Fruit fly (Drosophila melanogaster) whole organism, embryonic: ENCODE data around the gene CG32246.

ENCODE experiments used
- Abd-B ChIP-seq: fragments of 200-800 bp; sonication (Bioruptor generic); optimal IDR thresholded peaks from 2 replicates; lab custom pipeline; 2018; ENCODE audit warnings: missing biosample characterization, mild to moderate bottlenecking, missing genetic modification characterization, moderate library complexity
- Aef1 ChIP-seq: fragments of 200-800 bp; sonication (Bioruptor generic); IDR thresholded peaks from 3 replicates; pipeline ENCODE4 v1.3.6; 2022; ENCODE audit warnings: missing biosample characterization, missing genetic modification characterization
- Atf-2 ChIP-seq: fragments of 200-800 bp; sonication (Bioruptor generic); optimal IDR thresholded peaks from 2 replicates; lab custom pipeline; 2016; ENCODE audit warnings: missing biosample characterization, missing genetic modification characterization
- CG10147 ChIP-seq: fragments of 200-800 bp; sonication (Bioruptor generic); optimal IDR thresholded peaks from 2 replicates; lab custom pipeline; 2019; ENCODE audit warnings: missing biosample characterization, mild to moderate bottlenecking, missing genetic modification characterization, moderate library complexity
- CG1024 ChIP-seq: fragments of 200-800 bp; sonication (Bioruptor generic); IDR thresholded peaks from 2 replicates; pipeline ENCODE4 v1.3.6; 2022; ENCODE audit warnings: missing biosample characterization, missing genetic modification characterization
- CG10654 ChIP-seq: fragments of 200-800 bp; sonication (Bioruptor generic); optimal IDR thresholded peaks from 2 replicates; lab custom pipeline; 2016; ENCODE audit warnings: missing biosample characterization, missing genetic modification characterization
- CG11247 ChIP-seq: fragments of 200-800 bp; sonication (Bioruptor generic); IDR thresholded peaks from 2 replicates; pipeline ENCODE4 v1.3.6; 2022; ENCODE audit warnings: missing biosample characterization, missing genetic modification characterization
- CG14050 ChIP-seq: fragments of 200-800 bp; sonication (Bioruptor generic); IDR thresholded peaks from 3 replicates; pipeline ENCODE4 v1.3.6; 2022; ENCODE audit warnings: missing biosample characterization, missing genetic modification characterization
- CG16863 ChIP-seq: fragments of 200-800 bp; sonication (Bioruptor generic); optimal IDR thresholded peaks from 3 replicates; lab custom pipeline; 2016; ENCODE audit warnings: missing biosample characterization, missing genetic modification characterization
- CG17568 ChIP-seq: fragments of 200-800 bp; sonication (Bioruptor generic); optimal IDR thresholded peaks from 2 replicates; lab custom pipeline; 2018; ENCODE audit warnings: missing biosample characterization, mild to moderate bottlenecking, missing genetic modification characterization, moderate library complexity
- CG17802 ChIP-seq: fragments of 200-800 bp; sonication (Bioruptor generic); optimal IDR thresholded peaks from 2 replicates; lab custom pipeline; 2018; ENCODE audit warnings: missing biosample characterization, mild to moderate bottlenecking, missing genetic modification characterization, moderate library complexity
- CG18599 ChIP-seq: fragments of 200-800 bp; sonication (Bioruptor generic); optimal IDR thresholded peaks from 3 replicates; lab custom pipeline; 2017; ENCODE audit warnings: missing biosample characterization, missing genetic modification characterization, mild to moderate bottlenecking, moderate library complexity, missing genetic modification reagents
- CG31365 ChIP-seq: fragments of 200-800 bp; sonication (Bioruptor generic); optimal IDR thresholded peaks from 2 replicates; lab custom pipeline; 2018; ENCODE audit warnings: missing biosample characterization, mild to moderate bottlenecking, missing genetic modification characterization
- CG33557 ChIP-seq: fragments of 200-800 bp; sonication (Bioruptor generic); optimal IDR thresholded peaks from 2 replicates; lab custom pipeline; 2019; ENCODE audit warnings: missing biosample characterization, mild to moderate bottlenecking, missing genetic modification characterization, moderate library complexity
- CG34376 ChIP-seq: fragments of 200-800 bp; sonication (Bioruptor generic); optimal IDR thresholded peaks from 2 replicates; lab custom pipeline; 2018; ENCODE audit warnings: missing biosample characterization, mild to moderate bottlenecking, missing genetic modification characterization
- CG34422 ChIP-seq: fragments of 200-800 bp; sonication (Bioruptor generic); IDR thresholded peaks from 3 replicates; pipeline ENCODE4 v1.3.6; 2022; ENCODE audit warnings: missing biosample characterization, missing genetic modification characterization
- CG4707 ChIP-seq: fragments of 200-800 bp; sonication (Bioruptor generic); optimal IDR thresholded peaks from 2 replicates; lab custom pipeline; 2018; ENCODE audit warnings: missing biosample characterization, mild to moderate bottlenecking, missing genetic modification characterization, moderate library complexity
- CG5953 ChIP-seq: fragments of 200-800 bp; sonication (Bioruptor generic); IDR thresholded peaks from 2 replicates; pipeline ENCODE4 v1.3.6; 2022; ENCODE audit warnings: missing biosample characterization, missing genetic modification characterization
- CG6683 ChIP-seq: fragments of 200-800 bp; sonication (Bioruptor generic); optimal IDR thresholded peaks from 2 replicates; lab custom pipeline; 2017; ENCODE audit warnings: missing biosample characterization, mild to moderate bottlenecking, missing genetic modification characterization, missing genetic modification reagents
- CG6689 ChIP-seq: fragments of 200-800 bp; sonication (Bioruptor generic); IDR thresholded peaks from 2 replicates; pipeline ENCODE4 v1.3.6; 2022; ENCODE audit warnings: missing biosample characterization, missing genetic modification characterization
- CG6765 ChIP-seq: fragments of 200-800 bp; sonication (Bioruptor generic); optimal IDR thresholded peaks from 3 replicates; lab custom pipeline; 2017; ENCODE audit warnings: missing biosample characterization, mild to moderate bottlenecking, missing genetic modification characterization
- CG7271 ChIP-seq: fragments of 200-800 bp; sonication (Bioruptor generic); optimal IDR thresholded peaks from 2 replicates; lab custom pipeline; 2018; ENCODE audit warnings: missing biosample characterization, mild to moderate bottlenecking, missing genetic modification characterization, moderate library complexity
- CG7963 ChIP-seq: fragments of 200-800 bp; sonication (Bioruptor generic); IDR thresholded peaks from 3 replicates; pipeline ENCODE4 v1.3.6; 2022; ENCODE audit warnings: missing biosample characterization, missing genetic modification characterization; ENCODE audit not compliant: partially characterized antibody
- CG9932 ChIP-seq: fragments of 200-800 bp; sonication (Bioruptor generic); IDR thresholded peaks from 2 replicates; pipeline ENCODE4 v1.3.6; 2022; ENCODE audit warnings: missing biosample characterization, missing genetic modification characterization
- CHES-1-like ChIP-seq: fragments of 200-800 bp; sonication (Bioruptor generic); optimal IDR thresholded peaks from 2 replicates; lab custom pipeline; 2016; ENCODE audit warnings: missing biosample characterization, missing genetic modification characterization
- D19A ChIP-seq: fragments of 200-800 bp; optimal IDR thresholded peaks from 3 replicates; lab custom pipeline; 2019; ENCODE audit warnings: missing biosample characterization, mild to moderate bottlenecking, missing genetic modification characterization, moderate library complexity
- Dip2 ChIP-seq: fragments of 200-800 bp; sonication (Bioruptor generic); IDR thresholded peaks from 2 replicates; pipeline ENCODE4 v1.3.6; 2022; ENCODE audit warnings: missing biosample characterization, missing genetic modification characterization
- ERR ChIP-seq: fragments of 200-800 bp; sonication (Bioruptor generic); optimal IDR thresholded peaks from 2 replicates; lab custom pipeline; 2016; ENCODE audit warnings: missing biosample characterization, missing genetic modification characterization
- Gsc ChIP-seq: fragments of 200-800 bp; sonication (Bioruptor generic); IDR thresholded peaks from 2 replicates; pipeline ENCODE4 v1.3.6; 2022; ENCODE audit warnings: missing biosample characterization, missing genetic modification characterization
- HLHmδ ChIP-seq: fragments of 200-800 bp; sonication (Bioruptor generic); optimal IDR thresholded peaks from 2 replicates; lab custom pipeline; 2018; ENCODE audit warnings: missing biosample characterization, mild to moderate bottlenecking, missing genetic modification characterization, moderate library complexity
- Hsf ChIP-seq: fragments of 200-800 bp; sonication (Bioruptor generic); optimal IDR thresholded peaks from 3 replicates; lab custom pipeline; 2016; ENCODE audit warnings: missing biosample characterization, missing genetic modification characterization
- Lhr ChIP-seq: fragments of 200-800 bp; sonication (Bioruptor generic); optimal IDR thresholded peaks from 3 replicates; lab custom pipeline; 2017; ENCODE audit warnings: mild to moderate bottlenecking, missing biosample characterization, missing genetic modification reagents, missing genetic modification characterization
- MESR4 ChIP-seq: fragments of 200-800 bp; sonication (Bioruptor generic); optimal IDR thresholded peaks from 2 replicates; lab custom pipeline; 2018; ENCODE audit warnings: missing biosample characterization, mild to moderate bottlenecking, missing genetic modification characterization, moderate library complexity
- Myb ChIP-seq: fragments of 200-800 bp; sonication (Bioruptor generic); optimal IDR thresholded peaks from 2 replicates; lab custom pipeline; 2016; ENCODE audit warnings: missing biosample characterization, missing genetic modification characterization
- Optix ChIP-seq: fragments of 200-800 bp; sonication (Bioruptor generic); IDR thresholded peaks from 3 replicates; pipeline ENCODE4 v1.3.6; 2022; ENCODE audit warnings: missing biosample characterization, missing genetic modification characterization
- Rfx ChIP-seq: fragments of 200-800 bp; sonication (Bioruptor generic); IDR thresholded peaks from 2 replicates; pipeline ENCODE4 v1.3.6; 2022; ENCODE audit warnings: missing biosample characterization, missing genetic modification characterization
- Xrp1 ChIP-seq: fragments of 200-800 bp; sonication (Bioruptor generic); IDR thresholded peaks from 2 replicates; pipeline ENCODE4 v1.3.6; 2022; ENCODE audit warnings: missing biosample characterization, missing genetic modification characterization
- chif ChIP-seq, 2 experiments: fragments of 200-800 bp; sonication (Bioruptor generic); optimal IDR thresholded peaks; 3 replicates each; lab custom pipeline; 2016; ENCODE audit warnings: missing biosample characterization in 2 of 2, missing genetic modification characterization in 2 of 2
- esg ChIP-seq: fragments of 200-800 bp; sonication (Bioruptor generic); conservative IDR thresholded peaks from 2 replicates; pipeline ENCODE4 v1.3.6; 2022; ENCODE audit warnings: missing biosample characterization, missing genetic modification characterization
- gce ChIP-seq: fragments of 200-800 bp; sonication (Bioruptor generic); IDR thresholded peaks from 3 replicates; pipeline ENCODE4 v1.3.6; 2022; ENCODE audit warnings: missing biosample characterization, missing genetic modification characterization
- gsb-n ChIP-seq: fragments of 200-800 bp; sonication (Bioruptor generic); optimal IDR thresholded peaks from 3 replicates; lab custom pipeline; 2018; ENCODE audit warnings: missing biosample characterization, mild to moderate bottlenecking, missing genetic modification characterization
- lov ChIP-seq, 2 experiments: fragments of 200-800 bp in 1 of 2; fragments of >200 bp in 1 of 2; sonication (Bioruptor generic) in 1 of 2; IDR thresholded peaks in 1 of 2; optimal IDR thresholded peaks in 1 of 2; 2 replicates in 1 of 2; 3 replicates in 1 of 2; pipeline versions ENCODE4 v1.3.6 to Lab custom; 2017 to 2022; ENCODE audit warnings: missing biosample characterization in 1 of 2, missing genetic modification characterization in 1 of 2
- nerfin-1 ChIP-seq: fragments of 200-800 bp; sonication (Bioruptor generic); optimal IDR thresholded peaks from 3 replicates; lab custom pipeline; 2019; ENCODE audit warnings: missing biosample characterization, mild to moderate bottlenecking, missing genetic modification characterization, moderate library complexity
- org-1 ChIP-seq: fragments of 200-800 bp; sonication (Bioruptor generic); optimal IDR thresholded peaks from 2 replicates; lab custom pipeline; 2017; ENCODE audit warnings: missing biosample characterization, missing genetic modification characterization
- p53 ChIP-seq: fragments of 200-800 bp; sonication (Bioruptor generic); optimal IDR thresholded peaks from 2 replicates; lab custom pipeline; 2016; ENCODE audit warnings: missing biosample characterization, missing genetic modification characterization
- prd ChIP-seq, 3 experiments: fragments of >200 bp in 2 of 3; fragments of 200-800 bp in 1 of 3; sonication (Bioruptor generic) in 1 of 3; optimal IDR thresholded peaks in 2 of 3; IDR thresholded peaks in 1 of 3; 2 replicates in 2 of 3; 3 replicates in 1 of 3; pipeline versions ENCODE4 v1.3.6 to Lab custom; 2017 to 2022; ENCODE audit warnings: missing biosample characterization in 1 of 3, missing genetic modification characterization in 1 of 3
- slou ChIP-seq: fragments of 200-800 bp; sonication (Bioruptor generic); optimal IDR thresholded peaks from 3 replicates; lab custom pipeline; 2016; ENCODE audit warnings: missing biosample characterization, missing genetic modification characterization
- sug ChIP-seq: fragments of 200-800 bp; optimal IDR thresholded peaks from 2 replicates; lab custom pipeline; 2019; ENCODE audit warnings: missing biosample characterization, mild to moderate bottlenecking, missing genetic modification characterization, moderate library complexity
- tna ChIP-seq: fragments of 200-800 bp; sonication (Bioruptor generic); IDR thresholded peaks from 2 replicates; pipeline ENCODE4 v1.3.6; 2022; ENCODE audit warnings: missing biosample characterization, missing genetic modification characterization; ENCODE audit not compliant: partially characterized antibody
- z ChIP-seq: fragments of 200-800 bp; sonication (Bioruptor generic); IDR thresholded peaks from 3 replicates; pipeline ENCODE4 v1.3.6; 2022; ENCODE audit warnings: missing biosample characterization, missing genetic modification characterization

Gene CG32246

dm6 chr3L:4607653-4608052 is 13.4 kb upstream of the CG32246 start (continued):
- TF ChIP-seq Optix (GFP tag; lab: Robert Waterston, UW) (0 out of 3 replicates have a peak, but pooled peaks have one; percentile 39), CG16863 (no peak), CG1024 (GFP tag; lab: Robert Waterston, UW) (peak; percentile 64), CG10654 (GFP tag; lab: Kevin White, UChicago) (peak; percentile 38), MESR4 (GFP tag; lab: Kevin White, UChicago) (no peak), ERR (no peak), nerfin-1 (tag; lab: Kevin White, UChicago) (no peak), tna (GFP tag; lab: Robert Waterston, UW) (no peak), CG18599 (GFP tag; lab: Kevin White, UChicago) (no peak), Dip2 (GFP tag; lab: Robert Waterston, UW) (no peak), Hsf (GFP tag; lab: Kevin White, UChicago) (peak; percentile 29), CG7963 (no peak), org-1 (GFP tag; lab: Kevin White, UChicago) (no peak), CG6765 (GFP tag; lab: Kevin White, UChicago) (no peak), Aef1 (GFP tag; lab: Robert Waterston, UW) (no peak; the same call in 2 of the 3 replicates), CG31365 (no peak), CG33557 (GFP tag; lab: Kevin White, UChicago) (no peak), CG4707 (GFP tag; lab: Kevin White, UChicago) (no peak), Gsc (GFP tag; lab: Robert Waterston, UW) (peak; percentile 50; the same call in 1 of the 2 replicates), CG6689 (GFP tag; lab: Robert Waterston, UW) (peak; percentile 86), HLHmδ (GFP tag; lab: Kevin White, UChicago) (no peak), Myb (no peak), prd (optimal IDR thresholded peaks at IDR 0.05; lab: Kevin White, UChicago) (no peak), prd (GFP tag; IDR thresholded peaks at IDR 0.05; lab: Robert Waterston, UW) (peak; percentile 87; the same call in 2 of the 3 replicates), Lhr (GFP tag; lab: Kevin White, UChicago) (no peak), CG11247 (GFP tag; lab: Robert Waterston, UW) (peak; percentile 62), D19A (tag; lab: Kevin White, UChicago) (peak; percentile 62), lov (optimal IDR thresholded peaks at IDR 0.05; lab: Kevin White, UChicago) (no peak), lov (GFP tag; IDR thresholded peaks at IDR 0.05; lab: Robert Waterston, UW) (0 out of 3 replicates have a peak, but pooled peaks have one; percentile 57), gce (0 out of 3 replicates have a peak, but pooled peaks have one; percentile 45), z (GFP tag; lab: Robert Waterston, UW) (no peak), CG14050 (no peak), CG6683 (GFP tag; lab: Kevin White, UChicago) (no peak), CG34376 (GFP tag; lab: Kevin White, UChicago) (no peak), Rfx (GFP tag; lab: Robert Waterston, UW) (no peak), CG34422 (peak; percentile 69; the same call in 2 of the 3 replicates), gsb-n (tag; lab: Kevin White, UChicago) (peak; percentile 38), Atf-2 (GFP tag; lab: Kevin White, UChicago) (no peak), CG7271 (no peak), sug (no peak), CG5953 (GFP tag; lab: Robert Waterston, UW) (no peak), CG10147 (no peak), Abd-B (GFP tag; lab: Kevin White, UChicago) (peak; percentile 38), CG9932 (GFP tag; lab: Robert Waterston, UW) (no peak), CHES-1-like (no peak), chif (GFP tag; optimal IDR thresholded peaks at IDR 0.05; lab: Kevin White, UChicago) (peak in 1 of 2 experiments; percentile 58), p53 (GFP tag; lab: Kevin White, UChicago) (no peak), Xrp1 (GFP tag; lab: Robert Waterston, UW) (peak; percentile 88), esg (GFP tag; lab: Robert Waterston, UW) (peak; percentile 44; the same call in 1 of the 2 replicates), CG17568 (no peak), slou (no peak), CG17802 (tag; lab: Kevin White, UChicago) (no peak)
